Worm (Caenorhabditis elegans) whole organism, late embryonic: ENCODE measurements around the gene ZK6.8.

Experiments used
- C08G9.2 ChIP-seq: sonication (generic microtip); optimal IDR thresholded peaks from 2 replicates; lab custom pipeline; 2016; ENCODE audit warnings: mild to moderate bottlenecking, missing genetic modification characterization, moderate library complexity, missing compliant biosample characterization
- F13H6.1 ChIP-seq: sonication (generic microtip); optimal IDR thresholded peaks from 2 replicates; lab custom pipeline; 2016; ENCODE audit warnings: missing genetic modification characterization, missing compliant biosample characterization
- K09A11.1 ChIP-seq: sonication (generic microtip); optimal IDR thresholded peaks from 2 replicates; lab custom pipeline; 2017; ENCODE audit warnings: antibody characterized with exemption, mild to moderate bottlenecking, missing genetic modification characterization, missing compliant biosample characterization; ENCODE audit not compliant: insufficient read depth
- T23F11.4 ChIP-seq: fragments of 200-800 bp; sonication (Bioruptor generic); optimal IDR thresholded peaks from 2 replicates; lab custom pipeline; 2018; ENCODE audit warnings: mild to moderate bottlenecking, missing genetic modification characterization, missing compliant biosample characterization
- Y22D7AL.16 ChIP-seq: sonication (generic microtip); optimal IDR thresholded peaks from 2 replicates; lab custom pipeline; 2016; ENCODE audit warnings: missing genetic modification characterization, missing compliant biosample characterization
- ceh-14 ChIP-seq: sonication (generic microtip); optimal IDR thresholded peaks from 2 replicates; lab custom pipeline; 2016; ENCODE audit warnings: missing genotype, missing genetic modification characterization, missing compliant biosample characterization
- ceh-2 ChIP-seq: sonication (generic microtip); optimal IDR thresholded peaks from 2 replicates; lab custom pipeline; 2016; ENCODE audit warnings: missing genotype, missing genetic modification characterization, missing compliant biosample characterization
- ceh-24 ChIP-seq: sonication (generic microtip); optimal IDR thresholded peaks from 2 replicates; lab custom pipeline; 2016; ENCODE audit warnings: mild to moderate bottlenecking, missing genetic modification characterization, missing compliant biosample characterization
- ceh-31 ChIP-seq: sonication (generic microtip); optimal IDR thresholded peaks from 2 replicates; lab custom pipeline; 2016; ENCODE audit warnings: missing genetic modification characterization, missing compliant biosample characterization
- ceh-34 ChIP-seq: sonication (generic microtip); optimal IDR thresholded peaks from 2 replicates; lab custom pipeline; 2016; ENCODE audit warnings: mild to moderate bottlenecking, missing genetic modification characterization, missing compliant biosample characterization
- ceh-45 ChIP-seq: fragments of 200-800 bp; sonication (Bioruptor generic); IDR thresholded peaks from 2 replicates; pipeline ENCODE4 v1.3.6; 2022; ENCODE audit warnings: missing genetic modification reagents, missing genetic modification characterization, missing compliant biosample characterization
- ceh-48 ChIP-seq: sonication (generic microtip); optimal IDR thresholded peaks from 2 replicates; lab custom pipeline; 2016; ENCODE audit warnings: missing genetic modification characterization, inconsistent platforms, missing compliant biosample characterization
- che-1 ChIP-seq: sonication (generic microtip); optimal IDR thresholded peaks from 2 replicates; lab custom pipeline; 2016; ENCODE audit warnings: mild to moderate bottlenecking, missing genetic modification characterization, missing compliant biosample characterization
- elt-2 ChIP-seq: sonication (generic microtip); optimal IDR thresholded peaks from 2 replicates; lab custom pipeline; 2016; ENCODE audit warnings: missing genetic modification reagents, missing genetic modification characterization, missing compliant biosample characterization
- elt-4 ChIP-seq: sonication (generic microtip); optimal IDR thresholded peaks from 2 replicates; lab custom pipeline; 2016; ENCODE audit warnings: missing genetic modification characterization, missing compliant biosample characterization
- fkh-6 ChIP-seq: sonication (generic microtip); optimal IDR thresholded peaks from 2 replicates; lab custom pipeline; 2016; ENCODE audit warnings: missing genetic modification characterization, missing compliant biosample characterization
- gmeb-2 ChIP-seq: sonication (generic microtip); optimal IDR thresholded peaks from 2 replicates; lab custom pipeline; 2016; ENCODE audit warnings: missing genetic modification characterization, inconsistent platforms, missing compliant biosample characterization
- hlh-13 ChIP-seq: fragments of 200-800 bp; sonication (Bioruptor generic); optimal IDR thresholded peaks from 2 replicates; lab custom pipeline; 2018; ENCODE audit warnings: mild to moderate bottlenecking, missing genetic modification characterization, missing compliant biosample characterization
- hlh-30 ChIP-seq: sonication (generic microtip); optimal IDR thresholded peaks from 2 replicates; lab custom pipeline; 2017; ENCODE audit warnings: antibody characterized with exemption, missing genetic modification characterization, missing compliant biosample characterization; ENCODE audit not compliant: insufficient read depth
- hlh-6 ChIP-seq: sonication (generic microtip); optimal IDR thresholded peaks from 2 replicates; lab custom pipeline; 2016; ENCODE audit warnings: missing genotype, missing genetic modification characterization, missing compliant biosample characterization
- lim-6 ChIP-seq: sonication (generic microtip); optimal IDR thresholded peaks from 2 replicates; lab custom pipeline; 2016; ENCODE audit warnings: missing genetic modification characterization, missing compliant biosample characterization
- nhr-232 ChIP-seq: sonication (generic microtip); optimal IDR thresholded peaks from 2 replicates; lab custom pipeline; 2016; ENCODE audit warnings: missing genetic modification characterization, missing compliant biosample characterization
- npax-4 ChIP-seq: sonication (generic microtip); optimal IDR thresholded peaks from 2 replicates; lab custom pipeline; 2016; ENCODE audit warnings: missing genetic modification characterization, missing compliant biosample characterization
- pag-3 ChIP-seq: sonication (generic microtip); optimal IDR thresholded peaks from 2 replicates; lab custom pipeline; 2016; ENCODE audit warnings: missing compliant biosample characterization, missing genetic modification characterization, borderline replicate concordance
- pax-1 ChIP-seq: fragments of 150-350 bp; optimal IDR thresholded peaks from 2 replicates; lab custom pipeline; 2014; ENCODE audit warnings: missing biosample characterization, missing genetic modification characterization
- pha-4 ChIP-seq: fragments of 150-350 bp; optimal IDR thresholded peaks from 2 replicates; lab custom pipeline; 2018; ENCODE audit warnings: missing biosample characterization, missing genetic modification reagents, missing genetic modification characterization
- pros-1 ChIP-seq: fragments of 150-350 bp; optimal IDR thresholded peaks from 2 replicates; lab custom pipeline; 2014; ENCODE audit warnings: missing biosample characterization, missing genetic modification reagents, missing genetic modification characterization
- ref-2 ChIP-seq: sonication (generic microtip); optimal IDR thresholded peaks from 2 replicates; lab custom pipeline; 2016; ENCODE audit warnings: missing genetic modification characterization, missing compliant biosample characterization
- sox-2 ChIP-seq: fragments of 200-800 bp; sonication (Bioruptor generic); IDR thresholded peaks from 2 replicates; pipeline ENCODE4 v1.3.6; 2022; ENCODE audit warnings: missing genetic modification reagents, missing genetic modification characterization, missing compliant biosample characterization
- tbx-2 ChIP-seq: sonication (generic microtip); optimal IDR thresholded peaks from 2 replicates; lab custom pipeline; 2016; ENCODE audit warnings: missing genetic modification characterization, missing compliant biosample characterization
- tbx-7 ChIP-seq: sonication (generic microtip); optimal IDR thresholded peaks from 2 replicates; lab custom pipeline; 2016; ENCODE audit warnings: missing genotype, missing genetic modification characterization, missing compliant biosample characterization
- unc-3 ChIP-seq, 2 experiments: fragments of 200-800 bp in 1 of 2; sonication (Bioruptor generic) in 1 of 2; sonication (generic microtip) in 1 of 2; conservative IDR thresholded peaks in 1 of 2; optimal IDR thresholded peaks in 1 of 2; 2 replicates each; pipeline versions ENCODE4 v1.3.6 to Lab custom; 2016 to 2022; ENCODE audit warnings: missing compliant biosample characterization in 2 of 2, missing genetic modification characterization in 2 of 2, missing genetic modification reagents in 1 of 2
- unc-55 ChIP-seq: sonication (generic microtip); optimal IDR thresholded peaks from 2 replicates; lab custom pipeline; 2017; ENCODE audit warnings: missing biosample characterization, missing genetic modification reagents, missing genetic modification characterization
- unc-86 ChIP-seq: sonication (generic microtip); optimal IDR thresholded peaks from 2 replicates; lab custom pipeline; 2016; ENCODE audit warnings: missing genetic modification characterization, missing compliant biosample characterization
- ztf-16 ChIP-seq: sonication (generic microtip); optimal IDR thresholded peaks from 2 replicates; lab custom pipeline; 2017; ENCODE audit warnings: missing genetic modification characterization, missing compliant biosample characterization

ZK6.8 gene

DNA sequence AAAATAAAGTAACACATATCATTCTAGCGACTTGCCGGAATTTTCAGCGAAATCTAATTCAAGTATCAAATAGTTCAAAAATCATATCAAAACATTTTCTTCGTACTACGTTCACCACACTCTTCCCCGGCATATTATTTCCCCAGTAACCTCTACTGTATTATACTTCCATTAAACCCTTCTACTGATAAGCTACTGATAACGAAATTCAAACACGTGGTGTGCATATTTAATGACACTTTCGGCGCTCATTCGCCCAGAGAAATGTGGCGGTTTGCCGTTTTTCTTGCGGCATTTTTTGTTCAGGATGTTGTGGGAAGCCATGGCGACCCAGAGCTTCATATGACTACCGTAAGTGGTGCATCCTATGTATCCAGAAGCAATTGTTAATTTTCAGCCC is 3.8 kb downstream of the ZK6.8 start, which contains the start of gene lipl-5:
lipl-5 (plus strand) TSS at position 259 of the 400 bp plus-strand sequence.
- peak; percentile 59 for TF ChIP-seq elt-2
- no peak for TF ChIP-seq C08G9.2

DNA sequence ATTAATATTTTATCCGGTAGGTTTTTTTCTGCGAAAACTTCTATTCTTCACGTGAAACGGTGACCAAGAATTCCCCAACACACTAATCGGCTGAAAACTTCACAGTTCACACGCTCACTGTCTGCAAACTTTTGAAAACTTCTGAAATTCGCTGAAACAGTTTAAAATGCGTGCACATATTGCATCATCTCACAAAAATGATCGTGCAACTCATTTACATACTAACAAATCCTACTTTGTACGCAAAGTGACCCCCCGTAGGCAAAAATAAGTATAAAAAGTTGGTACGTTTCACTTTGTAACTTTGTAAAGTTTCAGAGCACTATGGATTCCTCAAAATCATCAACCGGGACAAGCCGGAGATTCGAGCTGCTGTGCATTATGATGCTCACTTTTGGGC is 6.7 kb downstream of the ZK6.8 start, which contains the start of gene ZK6.6:
ZK6.6 (plus strand) TSS at position 301 of the 400 bp plus-strand sequence.
- no peak for TF ChIP-seq fkh-6 (tag; lab: Kevin White, UChicago)
- TF ChIP-seq pag-3 (tag; lab: Kevin White, UChicago) = no peak
- TF ChIP-seq hlh-13 (GFP tag; lab: Kevin White, UChicago) = no peak
- no peak for TF ChIP-seq F13H6.1 (tag; lab: Kevin White, UChicago)
- TF ChIP-seq nhr-232 (tag; lab: Kevin White, UChicago) = no peak
- no peak for TF ChIP-seq T23F11.4 (GFP tag; lab: Kevin White, UChicago)
- TF ChIP-seq npax-4 (tag; lab: Kevin White, UChicago) = no peak

- TF ChIP-seq ref-2 (tag; lab: Kevin White, UChicago) (no peak), ceh-45 (GFP tag; lab: Robert Waterston, UW) (no peak), elt-4 (tag; lab: Kevin White, UChicago) (no peak), unc-55 (GFP tag; lab: Kevin White, UChicago) (no peak), ztf-16 (tag; lab: Kevin White, UChicago) (no peak), hlh-6 (tag; lab: Kevin White, UChicago) (no peak), sox-2 (no peak), pros-1 (tag; lab: Kevin White, UChicago) (no peak), T23F11.4 (GFP tag; lab: Kevin White, UChicago) (no peak), hlh-30 (tag; lab: Kevin White, UChicago) (no peak), unc-86 (no peak), pha-4 (tag; lab: Kevin White, UChicago) (no peak), elt-2 (no peak), tbx-7 (tag; lab: Kevin White, UChicago) (no peak), ceh-2 (tag; lab: Kevin White, UChicago) (no peak), gmeb-2 (no peak), ceh-14 (tag; lab: Kevin White, UChicago) (no peak), Y22D7AL.16 (tag; lab: Kevin White, UChicago) (no peak), ceh-48 (tag; lab: Kevin White, UChicago) (no peak), ceh-34 (tag; lab: Kevin White, UChicago) (no peak)
- TF ChIP-seq, all 69 proteins: peak for 0
These were observed 10.5 kb downstream of the ZK6.8 start, which contains the start of gene nhr-254 for ce11 chrV:392199-392678. TSS of gene nhr-254 (plus strand) at chrV:392628.

ce11 chrV:396309-396708 is 14.6 kb downstream of the ZK6.8 start, which contains the start of gene nhr-253:
TSS of gene nhr-253 (plus strand) at chrV:396593.
- no peak for TF ChIP-seq ceh-31 (tag; lab: Kevin White, UChicago)
- no peak for TF ChIP-seq che-1 (tag; lab: Kevin White, UChicago)
- TF ChIP-seq unc-86 = no peak
- TF ChIP-seq pros-1 (tag; lab: Kevin White, UChicago) = no peak
- no peak for TF ChIP-seq K09A11.1 (tag; lab: Kevin White, UChicago)
- no peak for TF ChIP-seq unc-3 (GFP tag; conservative IDR thresholded peaks at IDR 0.05; lab: Robert Waterston, UW)
- TF ChIP-seq unc-3 (tag; optimal IDR thresholded peaks at IDR 0.05; lab: Kevin White, UChicago) = no peak

- TF ChIP-seq lim-6 (tag; lab: Kevin White, UChicago) (no peak), pax-1 (no peak), unc-86 (no peak), ceh-24 (tag; lab: Kevin White, UChicago) (no peak), Y22D7AL.16 (tag; lab: Kevin White, UChicago) (no peak), ztf-16 (tag; lab: Kevin White, UChicago) (no peak), tbx-2 (tag; lab: Kevin White, UChicago) (no peak), pha-4 (tag; lab: Kevin White, UChicago) (no peak)
These were observed 18.0 kb downstream of the ZK6.8 start, which contains the start of gene scl-27 for ce11 chrV:399721-400120. TSS of gene scl-27 (plus strand) at chrV:400021.
